Fruit fly (Drosophila melanogaster) whole organism, embryonic: ENCODE data around the gene CG5506.
A peak's percentile ranks its signal among the peaks of the same experiment; 100 is the strongest.

Experiments used
- CG3847 ChIP-seq: fragments of 200-800 bp; sonication (Bioruptor generic); IDR thresholded peaks from 2 replicates; pipeline ENCODE4 v1.3.6; 2022; ENCODE audit warnings: missing biosample characterization, missing genetic modification characterization
- CG4282 ChIP-seq: fragments of 200-800 bp; sonication (Bioruptor generic); optimal IDR thresholded peaks from 2 replicates; lab custom pipeline; 2016; ENCODE audit warnings: missing biosample characterization, missing genetic modification characterization
- CG9797 ChIP-seq: fragments of 200-800 bp; sonication (Bioruptor generic); optimal IDR thresholded peaks from 3 replicates; lab custom pipeline; 2018; ENCODE audit warnings: missing biosample characterization, mild to moderate bottlenecking, missing genetic modification characterization
- Dfd ChIP-seq, 2 experiments: fragments of >200 bp; optimal IDR thresholded peaks; 2 replicates each; lab custom pipeline; 2017; ENCODE audit warnings: missing biosample characterization in 2 of 2, missing genetic modification characterization in 2 of 2
- Meics ChIP-seq: fragments of 200-800 bp; sonication (Bioruptor generic); optimal IDR thresholded peaks from 2 replicates; lab custom pipeline; 2017; ENCODE audit warnings: missing biosample characterization, mild to moderate bottlenecking, missing genetic modification characterization
- Scr ChIP-seq: fragments of 200-800 bp; sonication (Bioruptor generic); IDR thresholded peaks from 2 replicates; pipeline ENCODE4 v1.3.6; 2022; ENCODE audit warnings: missing biosample characterization, missing genetic modification characterization; ENCODE audit not compliant: partially characterized antibody
- psq ChIP-seq: fragments of 200-800 bp; sonication (Bioruptor generic); optimal IDR thresholded peaks from 2 replicates; lab custom pipeline; 2017; ENCODE audit warnings: missing biosample characterization, missing genetic modification characterization
- wdn ChIP-seq: fragments of 200-800 bp; sonication (Bioruptor generic); IDR thresholded peaks from 2 replicates; pipeline ENCODE4 v1.3.6; 2022; ENCODE audit warnings: missing biosample characterization, missing genetic modification characterization

dm6 chr3L:17856655-17857479 is 27.3 kb downstream of the CG5506 start, which contains the start of gene CG5535:
- peak; percentile 51 for TF ChIP-seq CG3847 (GFP tag; lab: Robert Waterston, UW)
- no peak for TF ChIP-seq Dfd (GFP tag; optimal IDR thresholded peaks at IDR 0.05; lab: Kevin White, UChicago)
- TF ChIP-seq CG9797 (GFP tag; lab: Kevin White, UChicago) = no peak
- no peak for TF ChIP-seq Scr (GFP tag; lab: Robert Waterston, UW)
- TF ChIP-seq Meics (GFP tag; lab: Kevin White, UChicago) = peak; percentile 90
- TF ChIP-seq wdn (GFP tag; lab: Robert Waterston, UW) = peak; percentile 76
- peak; percentile 36 for TF ChIP-seq psq (GFP tag; lab: Kevin White, UChicago)
- TF ChIP-seq CG4282 (GFP tag; lab: Kevin White, UChicago) = no peak
